Fruit fly (Drosophila melanogaster) S2 (cell line): Measurements from ENCODE around the gene VhaAC45RP.

Source experiments
- CG8478 ChIP-seq: fragments of >200 bp; optimal IDR thresholded peaks from 2 replicates; lab custom pipeline; 2018
- CTCF ChIP-seq, 2 experiments: fragments of >200 bp; optimal IDR thresholded peaks; 2 replicates each; lab custom pipeline; 2018

DNA sequence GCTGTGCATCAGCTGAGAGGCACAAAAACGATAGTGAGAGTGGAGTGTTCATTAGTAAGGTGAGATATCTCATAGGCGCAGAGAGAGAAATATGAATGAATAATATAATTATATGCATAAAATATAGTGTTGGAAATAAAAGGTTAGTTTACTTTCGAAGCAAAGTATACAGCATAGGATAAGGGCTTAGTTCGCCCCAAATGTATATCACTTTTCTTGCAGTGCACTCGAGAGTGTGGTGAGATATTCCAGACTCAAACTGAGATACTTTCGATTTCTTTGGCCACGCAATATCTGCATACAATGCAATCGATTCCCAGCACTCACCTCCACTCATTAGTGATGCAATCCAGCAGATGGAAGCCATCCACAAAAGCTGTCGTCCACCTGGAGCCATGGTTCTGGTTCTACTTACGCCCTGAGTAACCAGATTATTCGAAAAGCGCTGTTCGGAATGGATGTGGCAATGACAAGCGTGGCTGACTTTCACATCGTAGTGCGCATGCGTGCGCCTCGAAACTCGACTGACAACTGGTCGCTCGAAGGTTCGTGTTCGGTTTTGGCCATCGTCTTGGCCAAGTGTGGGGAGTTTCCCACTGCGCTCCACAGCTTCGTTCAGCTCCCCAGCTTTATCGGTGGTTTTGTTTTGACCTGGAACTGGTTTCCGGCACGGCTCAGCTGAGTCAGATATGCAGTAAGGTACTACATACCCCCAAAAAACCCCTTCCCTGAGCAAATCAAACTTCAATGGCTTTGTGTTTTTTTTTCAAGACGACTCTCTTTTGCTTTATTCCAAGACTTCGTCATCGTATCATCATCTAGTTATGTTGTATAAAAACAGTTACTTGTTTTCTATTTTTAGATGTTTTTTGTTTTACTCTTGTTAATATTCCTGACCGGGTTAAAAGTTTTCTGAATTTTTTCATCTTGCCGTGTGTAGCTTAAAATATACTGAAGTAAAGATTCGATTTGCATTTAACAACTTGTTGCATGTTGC lies 4.8 kb upstream of the VhaAC45RP start, which contains the start of gene Rsod:
- TF ChIP-seq CG8478 (lab: Kevin White, UChicago) (no peak), CTCF (optimal IDR thresholded peaks at IDR 0.05; lab: Kevin White, UChicago) (no peak)
